Fruit fly (Drosophila melanogaster) whole organism, embryonic: ENCODE data around the gene CG15142.

ENCODE experiments used
- CG10209 ChIP-seq: fragments of 200-800 bp; sonication (Bioruptor generic); optimal IDR thresholded peaks from 3 replicates; lab custom pipeline; 2017; ENCODE audit warnings: missing biosample characterization, mild to moderate bottlenecking, missing genetic modification characterization, missing genetic modification reagents
- CG1024 ChIP-seq: fragments of 200-800 bp; sonication (Bioruptor generic); IDR thresholded peaks from 2 replicates; pipeline ENCODE4 v1.3.6; 2022; ENCODE audit warnings: missing biosample characterization, missing genetic modification characterization
- CG11398 ChIP-seq: fragments of 200-800 bp; sonication (Bioruptor generic); optimal IDR thresholded peaks from 2 replicates; lab custom pipeline; 2016; ENCODE audit warnings: missing biosample characterization, missing genetic modification characterization
- CG13287 ChIP-seq: fragments of 200-800 bp; sonication (Bioruptor generic); IDR thresholded peaks from 2 replicates; pipeline ENCODE4 v1.3.6; 2022; ENCODE audit warnings: missing biosample characterization, missing genetic modification characterization; ENCODE audit not compliant: partially characterized antibody
- CG13296 ChIP-seq: fragments of 200-800 bp; sonication (Bioruptor generic); optimal IDR thresholded peaks from 3 replicates; lab custom pipeline; 2018; ENCODE audit warnings: missing biosample characterization, mild to moderate bottlenecking, missing genetic modification characterization
- CG14014 ChIP-seq: fragments of 200-800 bp; sonication (Bioruptor generic); IDR thresholded peaks from 2 replicates; pipeline ENCODE4 v1.3.6; 2022; ENCODE audit warnings: missing biosample characterization, missing genetic modification characterization
- CG15011 ChIP-seq: fragments of 200-800 bp; sonication (Bioruptor generic); optimal IDR thresholded peaks from 3 replicates; lab custom pipeline; 2018; ENCODE audit warnings: missing biosample characterization, mild to moderate bottlenecking, missing genetic modification characterization
- CG1602 ChIP-seq: fragments of 200-800 bp; sonication (Bioruptor generic); optimal IDR thresholded peaks from 3 replicates; lab custom pipeline; 2016; ENCODE audit warnings: missing biosample characterization, missing genetic modification characterization
- CG17912 ChIP-seq: fragments of 200-800 bp; sonication (Bioruptor generic); optimal IDR thresholded peaks from 2 replicates; lab custom pipeline; 2018; ENCODE audit warnings: missing biosample characterization, mild to moderate bottlenecking, missing genetic modification characterization
- CG2199 ChIP-seq: fragments of 200-800 bp; sonication (Bioruptor generic); IDR thresholded peaks from 3 replicates; pipeline ENCODE4 v1.3.6; 2022; ENCODE audit warnings: missing biosample characterization, missing genetic modification characterization
- CG31365 ChIP-seq: fragments of 200-800 bp; sonication (Bioruptor generic); optimal IDR thresholded peaks from 2 replicates; lab custom pipeline; 2018; ENCODE audit warnings: missing biosample characterization, mild to moderate bottlenecking, missing genetic modification characterization
- CG32767 ChIP-seq: fragments of 200-800 bp; sonication (Bioruptor generic); IDR thresholded peaks from 2 replicates; pipeline ENCODE4 v1.3.6; 2022; ENCODE audit warnings: missing biosample characterization, missing genetic modification characterization
- CG33213 ChIP-seq: fragments of 200-800 bp; sonication (Bioruptor generic); optimal IDR thresholded peaks from 3 replicates; lab custom pipeline; 2016; ENCODE audit warnings: missing biosample characterization, missing genetic modification characterization
- CG34224 ChIP-seq: fragments of 200-800 bp; sonication (Bioruptor generic); IDR thresholded peaks from 3 replicates; pipeline ENCODE4 v1.3.6; 2022; ENCODE audit warnings: missing biosample characterization, missing genetic modification characterization; ENCODE audit not compliant: partially characterized antibody
- CG3847 ChIP-seq: fragments of 200-800 bp; sonication (Bioruptor generic); IDR thresholded peaks from 2 replicates; pipeline ENCODE4 v1.3.6; 2022; ENCODE audit warnings: missing biosample characterization, missing genetic modification characterization
- CG9817 ChIP-seq: fragments of 200-800 bp; sonication (Bioruptor generic); optimal IDR thresholded peaks from 2 replicates; lab custom pipeline; 2018; ENCODE audit warnings: missing biosample characterization, mild to moderate bottlenecking, missing genetic modification characterization, moderate library complexity
- CHES-1-like ChIP-seq: fragments of 200-800 bp; sonication (Bioruptor generic); optimal IDR thresholded peaks from 2 replicates; lab custom pipeline; 2016; ENCODE audit warnings: missing biosample characterization, missing genetic modification characterization
- Doc3 ChIP-seq: fragments of 200-800 bp; sonication (Bioruptor generic); IDR thresholded peaks from 3 replicates; pipeline ENCODE4 v1.3.6; 2022; ENCODE audit warnings: missing biosample characterization, missing genetic modification characterization; ENCODE audit not compliant: partially characterized antibody
- GATAe ChIP-seq: fragments of 200-800 bp; sonication (Bioruptor generic); conservative IDR thresholded peaks from 2 replicates; pipeline ENCODE4 v1.3.6; 2022; ENCODE audit warnings: missing biosample characterization, missing genetic modification characterization
- HLHmδ ChIP-seq: fragments of 200-800 bp; sonication (Bioruptor generic); optimal IDR thresholded peaks from 2 replicates; lab custom pipeline; 2018; ENCODE audit warnings: missing biosample characterization, mild to moderate bottlenecking, missing genetic modification characterization, moderate library complexity
- Hey ChIP-seq: fragments of 200-800 bp; sonication (Bioruptor generic); optimal IDR thresholded peaks from 3 replicates; lab custom pipeline; 2018; ENCODE audit warnings: missing biosample characterization, mild to moderate bottlenecking, missing genetic modification characterization
- Hmr ChIP-seq: fragments of 200-800 bp; sonication (Bioruptor generic); optimal IDR thresholded peaks from 3 replicates; lab custom pipeline; 2017; ENCODE audit warnings: mild to moderate bottlenecking, missing biosample characterization, missing genetic modification reagents, missing genetic modification characterization
- Hr3 ChIP-seq: fragments of 200-800 bp; sonication (Bioruptor generic); optimal IDR thresholded peaks from 3 replicates; lab custom pipeline; 2016; ENCODE audit warnings: missing biosample characterization, missing genetic modification characterization
- Hr78 ChIP-seq, 2 experiments: fragments of 200-800 bp in 1 of 2; fragments of >200 bp in 1 of 2; sonication (Bioruptor generic) in 1 of 2; optimal IDR thresholded peaks; 2 replicates each; lab custom pipeline; 2017 to 2019; ENCODE audit warnings: missing biosample characterization in 2 of 2, missing genetic modification characterization in 2 of 2, mild to moderate bottlenecking in 1 of 2, moderate library complexity in 1 of 2
- Kr ChIP-seq: fragments of 200-800 bp; sonication (Bioruptor generic); optimal IDR thresholded peaks from 2 replicates; lab custom pipeline; 2017; ENCODE audit warnings: missing biosample characterization, mild to moderate bottlenecking, missing genetic modification characterization
- NC2α ChIP-seq: fragments of 200-800 bp; sonication (Bioruptor generic); optimal IDR thresholded peaks from 2 replicates; lab custom pipeline; 2016; ENCODE audit warnings: missing biosample characterization, missing genetic modification characterization
- NfI ChIP-seq: fragments of 200-800 bp; sonication (Bioruptor generic); optimal IDR thresholded peaks from 3 replicates; lab custom pipeline; 2018; ENCODE audit warnings: missing biosample characterization, mild to moderate bottlenecking, missing genetic modification characterization, moderate library complexity
- Pdp1 ChIP-seq, 2 experiments: fragments of 200-800 bp; sonication (Bioruptor generic); optimal IDR thresholded peaks; 3 replicates each; lab custom pipeline; 2016; ENCODE audit warnings: missing biosample characterization in 2 of 2, missing genetic modification characterization in 2 of 2, mild to moderate bottlenecking in 1 of 2, moderate library complexity in 1 of 2
- Poxn ChIP-seq: fragments of 200-800 bp; sonication (Bioruptor generic); IDR thresholded peaks from 2 replicates; pipeline ENCODE4 v1.3.6; 2022; ENCODE audit warnings: missing biosample characterization, missing genetic modification characterization
- Sry-δ ChIP-seq: fragments of 200-800 bp; sonication (Bioruptor generic); optimal IDR thresholded peaks from 2 replicates; lab custom pipeline; 2016; ENCODE audit warnings: missing biosample characterization, missing genetic modification characterization
- Vsx1 ChIP-seq: fragments of 200-800 bp; sonication (Bioruptor generic); optimal IDR thresholded peaks from 2 replicates; lab custom pipeline; 2017; ENCODE audit warnings: missing biosample characterization, mild to moderate bottlenecking, missing genetic modification characterization, missing genetic modification reagents
- YL-1 ChIP-seq: fragments of 200-800 bp; sonication (Bioruptor generic); optimal IDR thresholded peaks from 3 replicates; lab custom pipeline; 2017; ENCODE audit warnings: missing biosample characterization, mild to moderate bottlenecking, missing genetic modification characterization
- ato ChIP-seq: fragments of 200-800 bp; sonication (Bioruptor generic); IDR thresholded peaks from 2 replicates; pipeline ENCODE4 v1.3.6; 2022; ENCODE audit warnings: missing biosample characterization, missing genetic modification characterization; ENCODE audit not compliant: partially characterized antibody
- bab2 ChIP-seq: fragments of 200-800 bp; sonication (Bioruptor generic); optimal IDR thresholded peaks from 2 replicates; lab custom pipeline; 2016; ENCODE audit warnings: missing biosample characterization, missing genetic modification characterization
- bbx ChIP-seq: fragments of 200-800 bp; sonication (Bioruptor generic); IDR thresholded peaks from 2 replicates; pipeline ENCODE4 v1.3.6; 2022; ENCODE audit warnings: missing biosample characterization, missing genetic modification characterization; ENCODE audit not compliant: partially characterized antibody
- btn ChIP-seq: fragments of 200-800 bp; sonication (Bioruptor generic); optimal IDR thresholded peaks from 2 replicates; lab custom pipeline; 2016; ENCODE audit warnings: missing biosample characterization, missing genetic modification characterization
- croc ChIP-seq: fragments of 200-800 bp; sonication (Bioruptor generic); conservative IDR thresholded peaks from 3 replicates; pipeline ENCODE4 v1.3.6; 2022; ENCODE audit warnings: missing biosample characterization, missing genetic modification characterization
- fu2 ChIP-seq: fragments of 200-800 bp; sonication (Bioruptor generic); optimal IDR thresholded peaks from 2 replicates; lab custom pipeline; 2016; ENCODE audit warnings: missing biosample characterization, missing genetic modification characterization
- klu ChIP-seq: fragments of 200-800 bp; sonication (Bioruptor generic); IDR thresholded peaks from 2 replicates; pipeline ENCODE4 v1.3.6; 2022; ENCODE audit warnings: missing biosample characterization, missing genetic modification characterization
- luna ChIP-seq: fragments of 200-800 bp; sonication (Bioruptor generic); optimal IDR thresholded peaks from 2 replicates; lab custom pipeline; 2016; ENCODE audit warnings: missing biosample characterization, missing genetic modification characterization
- nau ChIP-seq: fragments of 200-800 bp; sonication (Bioruptor generic); optimal IDR thresholded peaks from 3 replicates; lab custom pipeline; 2017; ENCODE audit warnings: missing biosample characterization, mild to moderate bottlenecking, missing genetic modification characterization, missing genetic modification reagents
- p53 ChIP-seq: fragments of 200-800 bp; sonication (Bioruptor generic); optimal IDR thresholded peaks from 2 replicates; lab custom pipeline; 2016; ENCODE audit warnings: missing biosample characterization, missing genetic modification characterization
- sd ChIP-seq: fragments of 200-800 bp; sonication (Bioruptor generic); optimal IDR thresholded peaks from 3 replicates; lab custom pipeline; 2018; ENCODE audit warnings: missing biosample characterization, mild to moderate bottlenecking, missing genetic modification characterization, moderate library complexity
- toy ChIP-seq: fragments of 200-800 bp; sonication (Bioruptor generic); IDR thresholded peaks from 2 replicates; pipeline ENCODE4 v1.3.6; 2022; ENCODE audit warnings: missing biosample characterization, missing genetic modification characterization
- trem ChIP-seq: fragments of 200-800 bp; optimal IDR thresholded peaks from 3 replicates; lab custom pipeline; 2019; ENCODE audit warnings: missing biosample characterization, mild to moderate bottlenecking, missing genetic modification characterization, moderate library complexity
- twi ChIP-seq: fragments of 200-800 bp; optimal IDR thresholded peaks from 2 replicates; lab custom pipeline; 2019; ENCODE audit warnings: missing biosample characterization, mild to moderate bottlenecking, missing genetic modification characterization, moderate library complexity
- wdn ChIP-seq: fragments of 200-800 bp; sonication (Bioruptor generic); IDR thresholded peaks from 2 replicates; pipeline ENCODE4 v1.3.6; 2022; ENCODE audit warnings: missing biosample characterization, missing genetic modification characterization
- zf30C ChIP-seq: fragments of 200-800 bp; sonication (Bioruptor generic); optimal IDR thresholded peaks from 3 replicates; lab custom pipeline; 2018; ENCODE audit warnings: missing biosample characterization, mild to moderate bottlenecking, missing genetic modification characterization

The CG15142 gene

DNA sequence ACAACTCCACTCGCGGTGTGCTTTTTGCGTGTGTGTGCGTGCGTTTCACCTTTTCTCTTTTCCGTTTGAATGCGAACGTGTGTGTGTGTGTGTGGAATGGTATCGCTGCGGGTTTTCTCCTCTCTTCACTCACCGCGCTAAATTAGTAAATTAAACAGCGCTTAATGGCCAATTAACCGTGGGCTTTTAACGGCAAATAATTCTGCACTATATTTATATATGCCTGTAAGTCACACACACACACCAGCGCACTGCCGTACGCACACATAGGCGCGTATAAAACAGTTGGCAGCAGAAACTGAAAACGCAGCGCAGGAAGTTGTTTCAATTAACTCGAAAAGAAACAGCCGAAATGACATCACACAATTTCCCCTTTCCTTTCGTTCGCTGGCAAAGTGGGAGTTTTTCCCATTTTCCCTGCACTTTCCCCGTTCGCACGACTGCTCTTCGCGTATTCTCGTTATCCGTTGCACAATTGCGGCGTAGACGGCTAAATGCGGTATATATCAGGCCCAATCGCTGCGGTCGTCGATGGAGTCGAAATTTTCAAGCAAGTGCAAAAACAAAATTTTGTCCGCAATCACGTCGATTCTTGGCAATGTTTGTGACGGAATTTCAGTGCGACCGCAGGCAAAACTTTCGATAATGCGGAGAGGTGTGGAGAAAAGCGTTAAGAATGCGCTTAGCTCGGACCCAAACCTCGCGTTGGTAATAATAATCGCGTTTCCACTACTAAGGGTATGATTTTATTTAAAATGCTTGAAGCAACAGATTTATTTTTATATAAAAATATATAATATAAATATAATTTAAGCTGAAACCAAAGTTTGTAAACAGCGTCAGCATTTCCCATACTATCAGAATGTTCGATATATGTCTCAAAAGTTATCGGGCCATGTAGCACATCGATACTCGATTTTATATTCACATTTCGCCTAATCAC lies 25.8 kb downstream of the CG15142 start, which contains the start of gene BicD (continued):
- TF ChIP-seq CG13296 (GFP tag; lab: Kevin White, UChicago): peak; percentile 24
- no peak for TF ChIP-seq bab2 (GFP tag; lab: Kevin White, UChicago)
- TF ChIP-seq sd: peak; percentile 98
- peak; percentile 75 for TF ChIP-seq Vsx1 (GFP tag; lab: Kevin White, UChicago)
- TF ChIP-seq klu (GFP tag; lab: Robert Waterston, UW): no peak
- TF ChIP-seq fu2 (GFP tag; lab: Kevin White, UChicago): no peak
- TF ChIP-seq Hr78 (GFP tag; optimal IDR thresholded peaks at IDR 0.05; lab: Kevin White, UChicago): no peak
- no peak for TF ChIP-seq CG33213 (GFP tag; lab: Kevin White, UChicago)
- TF ChIP-seq CG31365 (tag; lab: Kevin White, UChicago): no peak
- no peak for TF ChIP-seq zf30C (GFP tag; lab: Kevin White, UChicago)
- no peak for TF ChIP-seq CG1024
- no peak for TF ChIP-seq NC2α (GFP tag; lab: Kevin White, UChicago)
- peak; percentile 83 for TF ChIP-seq trem (tag; lab: Kevin White, UChicago)
- TF ChIP-seq bbx: no peak; the same call in 1 of the 2 replicates
- peak in 1 of 2 experiments; percentile 62 for TF ChIP-seq Pdp1 (GFP tag; optimal IDR thresholded peaks at IDR 0.05; lab: Kevin White, UChicago)
- peak; percentile 78 for TF ChIP-seq CG13287 (GFP tag; lab: Robert Waterston, UW)
- TF ChIP-seq CG15011 (GFP tag; lab: Kevin White, UChicago): no peak
- no peak for TF ChIP-seq croc
- TF ChIP-seq Doc3 (GFP tag; lab: Robert Waterston, UW): peak; percentile 60; the same call in 2 of the 3 replicates
- no peak for TF ChIP-seq twi
- TF ChIP-seq Hey (tag; lab: Kevin White, UChicago): no peak
- TF ChIP-seq CG32767 (GFP tag; lab: Robert Waterston, UW): no peak
- no peak for TF ChIP-seq CG9817 (tag; lab: Kevin White, UChicago)
- TF ChIP-seq Poxn (GFP tag; lab: Robert Waterston, UW): no peak
- no peak for TF ChIP-seq CG3847
- no peak for TF ChIP-seq btn (GFP tag; lab: Kevin White, UChicago)
- no peak for TF ChIP-seq toy
- TF ChIP-seq p53 (GFP tag; lab: Kevin White, UChicago): peak; percentile 66
- TF ChIP-seq wdn: no peak
- peak; percentile 50; the same call in 1 of the 3 replicates for TF ChIP-seq CG34224 (GFP tag; lab: Robert Waterston, UW)
- TF ChIP-seq Hmr (GFP tag; lab: Kevin White, UChicago): peak; percentile 72
- TF ChIP-seq CG1602 (GFP tag; lab: Kevin White, UChicago): no peak
- no peak for TF ChIP-seq CG10209
- no peak for TF ChIP-seq NfI (GFP tag; lab: Kevin White, UChicago)
- TF ChIP-seq CG2199: 0 out of 3 replicates have a peak, but pooled peaks have one; percentile 26
- peak; percentile 32; the same call in 1 of the 2 replicates for TF ChIP-seq ato (GFP tag; lab: Robert Waterston, UW)
- no peak for TF ChIP-seq nau (GFP tag; lab: Kevin White, UChicago)
- TF ChIP-seq Sry-δ (GFP tag; lab: Kevin White, UChicago): peak; percentile 56
- peak; percentile 8 for TF ChIP-seq CG17912 (GFP tag; lab: Kevin White, UChicago)
- no peak for TF ChIP-seq CHES-1-like
- no peak for TF ChIP-seq luna (GFP tag; lab: Kevin White, UChicago)
- TF ChIP-seq GATAe (GFP tag; lab: Robert Waterston, UW): no peak
- peak; percentile 24 for TF ChIP-seq HLHmδ (GFP tag; lab: Kevin White, UChicago)
- no peak for TF ChIP-seq CG11398 (GFP tag; lab: Kevin White, UChicago)
- TF ChIP-seq CG14014 (GFP tag; lab: Robert Waterston, UW): no peak
- no peak for TF ChIP-seq Kr
- TF ChIP-seq Hr3 (GFP tag; lab: Kevin White, UChicago): peak; percentile 2
- peak; percentile 76 for TF ChIP-seq YL-1 (GFP tag; lab: Kevin White, UChicago)
